Fruit fly (Drosophila melanogaster): ENCODE data around the gene pum.
A peak's percentile ranks its signal among the peaks of the same experiment; 100 is the strongest.

The pum gene

dm6 chr3R:9239941-9240400 is 2.5 kb upstream of the pum start (continued):
- TF ChIP-seq HLHmδ (GFP tag; optimal IDR thresholded peaks at IDR 0.05) (no peak), CG3995 (GFP tag; optimal IDR thresholded peaks at IDR 0.05) (peak; percentile 21), Taf1 (GFP tag; IDR thresholded peaks at IDR 0.05) (no peak), CG30403 (GFP tag; optimal IDR thresholded peaks at IDR 0.05) (peak; percentile 13), inv (GFP tag; IDR thresholded peaks at IDR 0.05; ENCODE audit: partially characterized antibody) (peak; percentile 65), wek (GFP tag; optimal IDR thresholded peaks at IDR 0.05) (no peak), dpn (GFP tag; optimal IDR thresholded peaks at IDR 0.05) (peak in 1 of 2 experiments; percentile 6), CG6654 (GFP tag; optimal IDR thresholded peaks at IDR 0.05) (no peak), Med (GFP tag) (peak; percentile 35), CG7271 (tag; optimal IDR thresholded peaks at IDR 0.05) (peak; percentile 27), sug (tag; optimal IDR thresholded peaks at IDR 0.05) (peak; percentile 31), CG17829 (tag; optimal IDR thresholded peaks at IDR 0.05) (peak; percentile 75), Lpt (GFP tag; optimal IDR thresholded peaks at IDR 0.05) (no peak), Bgb (GFP tag; IDR thresholded peaks at IDR 0.05; ENCODE audit: partially characterized antibody) (peak; percentile 86), CG11723 (GFP tag; optimal IDR thresholded peaks at IDR 0.05) (peak; percentile 21), Atf-2 (GFP tag; optimal IDR thresholded peaks at IDR 0.05) (no peak), CTCF (GFP tag; optimal IDR thresholded peaks at IDR 0.05) (peak; percentile 76), tna (GFP tag; IDR thresholded peaks at IDR 0.05; ENCODE audit: partially characterized antibody) (peak; percentile 76), z (GFP tag; IDR thresholded peaks at IDR 0.05) (no peak), CG7987 (GFP tag; optimal IDR thresholded peaks at IDR 0.05) (no peak), Adf1 (GFP tag; IDR thresholded peaks at IDR 0.05) (peak; percentile 37; the same call in 1 of the 2 replicates), Oaz (GFP tag; IDR thresholded peaks at IDR 0.05) (no peak), CG4617 (GFP tag; optimal IDR thresholded peaks at IDR 0.05; ENCODE audit: borderline replicate concordance) (peak; percentile 80), sima (GFP tag; optimal IDR thresholded peaks at IDR 0.05) (no peak), Doc3 (GFP tag; IDR thresholded peaks at IDR 0.05; ENCODE audit: partially characterized antibody) (peak; percentile 70), sna (GFP tag; IDR thresholded peaks at IDR 0.05; ENCODE audit: partially characterized antibody) (peak; percentile 79), CG15479 (GFP tag; optimal IDR thresholded peaks at IDR 0.05) (no peak), C15 (GFP tag; IDR thresholded peaks at IDR 0.05) (no peak), kni (GFP tag; optimal IDR thresholded peaks at IDR 0.05) (no peak), CG16779 (GFP tag; IDR thresholded peaks at IDR 0.05) (no peak), stc (GFP tag; IDR thresholded peaks at IDR 0.05) (no peak), HLH4C (GFP tag; IDR thresholded peaks at IDR 0.05; ENCODE audit: partially characterized antibody) (peak; percentile 88), CG16863 (GFP tag; optimal IDR thresholded peaks at IDR 0.05) (no peak), Myb (GFP tag; optimal IDR thresholded peaks at IDR 0.05) (peak; percentile 94), crc (GFP tag; optimal IDR thresholded peaks at IDR 0.05) (no peak), CG2129 (GFP tag; IDR thresholded peaks at IDR 0.05; ENCODE audit: partially characterized antibody) (peak; percentile 66), fu2 (GFP tag; optimal IDR thresholded peaks at IDR 0.05) (no peak), cato (GFP tag; optimal IDR thresholded peaks at IDR 0.05; ENCODE audit: borderline replicate concordance) (no peak), Lim3 (GFP tag; IDR thresholded peaks at IDR 0.05) (no peak), Side (GFP tag; optimal IDR thresholded peaks at IDR 0.05) (no peak), CG17385 (GFP tag; optimal IDR thresholded peaks at IDR 0.05) (peak; percentile 99), CG18619 (GFP tag; optimal IDR thresholded peaks at IDR 0.05) (no peak), Asciz (GFP tag; optimal IDR thresholded peaks at IDR 0.05) (no peak), NfI (GFP tag; optimal IDR thresholded peaks at IDR 0.05) (peak; percentile 12), ind (GFP tag; optimal IDR thresholded peaks at IDR 0.05) (no peak), fd96Cb (tag; optimal IDR thresholded peaks at IDR 0.05) (no peak), schlank (tag; optimal IDR thresholded peaks at IDR 0.05) (no peak), Fer2 (tag; optimal IDR thresholded peaks at IDR 0.05) (no peak), hbn (GFP tag; IDR thresholded peaks at IDR 0.05; ENCODE audit: partially characterized antibody) (peak; percentile 80), CG12659 (GFP tag; optimal IDR thresholded peaks at IDR 0.05) (peak; percentile 54), stwl (tag; optimal IDR thresholded peaks at IDR 0.05) (peak; percentile 88)
